Worm (Caenorhabditis elegans): ENCODE measurements around the gene R10D12.6.

Gene R10D12.6

ce11 chrV:13949010-13949409, at the start of gene R10D12.6:
Gene R10D12.6, plus strand, starts transcription at chrV:13949310.
- TF ChIP-seq Y55F3AM.14 (GFP tag; optimal IDR thresholded peaks at IDR 0.05) (no peak), sma-9 (GFP tag; optimal IDR thresholded peaks at IDR 0.05) (no peak), sma-9 (tag; optimal IDR thresholded peaks at IDR 0.05) (no peak), lin-13 (GFP tag; optimal IDR thresholded peaks at IDR 0.05) (no peak), skn-1 (tag; optimal IDR thresholded peaks at IDR 0.05) (no peak), nhr-237 (tag; optimal IDR thresholded peaks at IDR 0.05) (no peak), fos-1 (tag; optimal IDR thresholded peaks at IDR 0.05) (peak; percentile 27)

ce11 chrV:13902495-13902894, 46.6 kb upstream of the R10D12.6 start, which contains the start of gene C06B3.1:
Gene C06B3.1, plus strand, starts transcription at chrV:13902795.
- TF ChIP-seq ztf-1 (GFP tag; conservative IDR thresholded peaks at IDR 0.05): no peak
- TF ChIP-seq zag-1 (tag; optimal IDR thresholded peaks at IDR 0.05): no peak
- TF ChIP-seq egl-27 (tag; optimal IDR thresholded peaks at IDR 0.05): no peak
- TF ChIP-seq mbf-1 (tag; optimal IDR thresholded peaks at IDR 0.05): no peak
- no peak for TF ChIP-seq sma-9 (GFP tag; optimal IDR thresholded peaks at IDR 0.05)
- TF ChIP-seq sma-9 (tag; optimal IDR thresholded peaks at IDR 0.05): no peak
- TF ChIP-seq lin-13 (GFP tag; optimal IDR thresholded peaks at IDR 0.05): no peak
- TF ChIP-seq unc-55 (GFP tag; optimal IDR thresholded peaks at IDR 0.05): no peak
- TF ChIP-seq ceh-82 (tag; optimal IDR thresholded peaks at IDR 0.05): no peak
- TF ChIP-seq unc-62 (GFP tag; optimal IDR thresholded peaks at IDR 0.05): no peak
- TF ChIP-seq sma-3 (GFP tag; optimal IDR thresholded peaks at IDR 0.05): no peak
- TF ChIP-seq aly-2 (tag; optimal IDR thresholded peaks at IDR 0.05): no peak
- no peak for TF ChIP-seq lsy-2 (tag; optimal IDR thresholded peaks at IDR 0.05)
- TF ChIP-seq ztf-4 (tag; optimal IDR thresholded peaks at IDR 0.05): no peak
- TF ChIP-seq F13H6.1 (tag; optimal IDR thresholded peaks at IDR 0.05): no peak
- no peak for TF ChIP-seq unc-39 (tag; optimal IDR thresholded peaks at IDR 0.05)
- no peak for TF ChIP-seq mdl-1 (tag; optimal IDR thresholded peaks at IDR 0.05)
- TF ChIP-seq nhr-129 (tag; optimal IDR thresholded peaks at IDR 0.05): no peak
- no peak for TF ChIP-seq C34F6.9 (tag; optimal IDR thresholded peaks at IDR 0.05)
- TF ChIP-seq nhr-237 (tag; optimal IDR thresholded peaks at IDR 0.05): no peak

- TF ChIP-seq blmp-1 (tag; optimal IDR thresholded peaks at IDR 0.05; ENCODE audit: insufficient read depth): no peak
- no peak for TF ChIP-seq nhr-77 (tag; optimal IDR thresholded peaks at IDR 0.05)
Observed at ce11 chrV:13904446-13904845, 44.7 kb upstream of the R10D12.6 start, which contains the start of gene stdh-3. Gene stdh-3, plus strand, starts transcription at chrV:13904611.

ce11 chrV:13906166-13906565, 42.9 kb upstream of the R10D12.6 start, which contains the start of gene stdh-1:
Gene stdh-1, plus strand, starts transcription at chrV:13906492.
- TF ChIP-seq sem-4 (tag; optimal IDR thresholded peaks at IDR 0.05): no peak
- peak; percentile 28 for TF ChIP-seq sma-9 (GFP tag; optimal IDR thresholded peaks at IDR 0.05)
- TF ChIP-seq sma-9 (tag; optimal IDR thresholded peaks at IDR 0.05): no peak
- TF ChIP-seq fos-1 (tag; optimal IDR thresholded peaks at IDR 0.05): no peak
- no peak for TF ChIP-seq sma-3 (GFP tag; optimal IDR thresholded peaks at IDR 0.05)
- no peak for TF ChIP-seq lin-13 (GFP tag; optimal IDR thresholded peaks at IDR 0.05)
- no peak for TF ChIP-seq ztf-4 (tag; optimal IDR thresholded peaks at IDR 0.05)
- TF ChIP-seq nhr-21 (tag; optimal IDR thresholded peaks at IDR 0.05): peak; percentile 4
- TF ChIP-seq nhr-129 (tag; optimal IDR thresholded peaks at IDR 0.05): peak; percentile 21
- no peak for TF ChIP-seq lsy-2 (tag; optimal IDR thresholded peaks at IDR 0.05)
- TF ChIP-seq C34F6.9 (tag; optimal IDR thresholded peaks at IDR 0.05): peak; percentile 34

DNA sequence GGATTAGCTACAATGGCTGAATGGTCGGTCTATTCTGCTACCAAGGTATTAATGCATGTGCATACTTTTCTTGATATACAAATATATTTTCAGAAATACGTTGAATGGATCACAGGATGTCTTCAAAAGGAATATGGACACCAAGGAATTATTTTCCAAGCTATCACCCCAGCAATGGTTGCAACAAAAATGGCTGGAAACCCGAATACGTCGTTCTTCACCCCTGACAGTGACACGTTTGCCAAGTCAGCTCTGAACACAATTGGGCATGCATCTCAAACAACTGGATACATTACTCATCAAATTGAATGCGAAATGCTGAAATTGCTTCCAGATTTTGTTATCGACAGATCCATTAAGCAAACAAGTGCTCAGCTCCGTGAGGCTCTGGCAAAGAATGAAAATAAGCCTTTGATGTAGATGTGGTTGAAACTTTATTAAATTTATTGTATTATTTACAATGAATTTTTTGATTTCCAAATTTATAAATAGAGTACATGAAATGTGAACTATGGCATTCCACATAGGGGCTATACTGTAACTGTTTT, 41.5 kb upstream of the R10D12.6 start:
- TF ChIP-seq sma-9 (GFP tag; optimal IDR thresholded peaks at IDR 0.05) (peak; percentile 42), sma-9 (tag; optimal IDR thresholded peaks at IDR 0.05) (no peak), ama-1 (optimal IDR thresholded peaks at IDR 0.05) (peak; percentile 96), nhr-6 (tag; optimal IDR thresholded peaks at IDR 0.05) (no peak), skn-1 (tag; optimal IDR thresholded peaks at IDR 0.05) (no peak), fos-1 (tag; optimal IDR thresholded peaks at IDR 0.05) (no peak), mab-5 (tag; optimal IDR thresholded peaks at IDR 0.05) (no peak), alr-1 (tag; optimal IDR thresholded peaks at IDR 0.05) (no peak), nhr-10 (tag; optimal IDR thresholded peaks at IDR 0.05) (no peak), gmeb-1 (tag; optimal IDR thresholded peaks at IDR 0.05) (peak; percentile 64), zag-1 (tag; optimal IDR thresholded peaks at IDR 0.05) (no peak), blmp-1 (tag; optimal IDR thresholded peaks at IDR 0.05; ENCODE audit: insufficient read depth) (no peak), unc-39 (tag; optimal IDR thresholded peaks at IDR 0.05) (no peak), mbf-1 (tag; optimal IDR thresholded peaks at IDR 0.05) (no peak), dmd-4 (tag; optimal IDR thresholded peaks at IDR 0.05) (no peak), peb-1 (tag; optimal IDR thresholded peaks at IDR 0.05) (no peak), elt-3 (tag; optimal IDR thresholded peaks at IDR 0.05) (no peak), snpc-4 (tag; optimal IDR thresholded peaks at IDR 0.05) (no peak), nhr-129 (tag; optimal IDR thresholded peaks at IDR 0.05) (peak; percentile 58), ztf-11 (tag; optimal IDR thresholded peaks at IDR 0.05) (no peak), ceh-16 (tag; optimal IDR thresholded peaks at IDR 0.05) (no peak), nhr-25 (tag; optimal IDR thresholded peaks at IDR 0.05) (peak; percentile 22), crh-2 (tag; optimal IDR thresholded peaks at IDR 0.05) (peak; percentile 62), mdl-1 (tag; optimal IDR thresholded peaks at IDR 0.05) (no peak), egl-27 (tag; optimal IDR thresholded peaks at IDR 0.05) (no peak), nhr-77 (tag; optimal IDR thresholded peaks at IDR 0.05) (no peak), nhr-237 (tag; optimal IDR thresholded peaks at IDR 0.05) (no peak), aly-2 (tag; optimal IDR thresholded peaks at IDR 0.05) (no peak), ztf-1 (GFP tag; conservative IDR thresholded peaks at IDR 0.05) (no peak), lin-11 (tag; optimal IDR thresholded peaks at IDR 0.05) (no peak), lin-13 (GFP tag; optimal IDR thresholded peaks at IDR 0.05) (peak; percentile 49), ztf-4 (tag; optimal IDR thresholded peaks at IDR 0.05) (peak; percentile 53)

Measured in whole organism, L2 larva.